Worm (Caenorhabditis elegans) whole organism, early embryonic: Measurements from ENCODE around the gene F22E5.22.
"Not testable (repeated sequence)": the region's sequence is repeated elsewhere in the genome, so short reads cannot be mapped to it uniquely, and the experiment has no call there.

Source experiments
- ama-1 ChIP-seq: fragments of 150-350 bp; optimal IDR thresholded peaks from 2 replicates; lab custom pipeline; 2014
- flt-1 ChIP-seq: fragments of 200-800 bp; sonication (Bioruptor generic); IDR thresholded peaks from 2 replicates; pipeline ENCODE4 v1.3.6; 2022; ENCODE audit warnings: missing genetic modification characterization, missing compliant biosample characterization
- pes-1 ChIP-seq: fragments of 200-800 bp; sonication (Bioruptor generic); IDR thresholded peaks from 2 replicates; pipeline ENCODE4 v1.3.6; 2022; ENCODE audit warnings: missing genetic modification reagents, missing genetic modification characterization, missing compliant biosample characterization

DNA sequence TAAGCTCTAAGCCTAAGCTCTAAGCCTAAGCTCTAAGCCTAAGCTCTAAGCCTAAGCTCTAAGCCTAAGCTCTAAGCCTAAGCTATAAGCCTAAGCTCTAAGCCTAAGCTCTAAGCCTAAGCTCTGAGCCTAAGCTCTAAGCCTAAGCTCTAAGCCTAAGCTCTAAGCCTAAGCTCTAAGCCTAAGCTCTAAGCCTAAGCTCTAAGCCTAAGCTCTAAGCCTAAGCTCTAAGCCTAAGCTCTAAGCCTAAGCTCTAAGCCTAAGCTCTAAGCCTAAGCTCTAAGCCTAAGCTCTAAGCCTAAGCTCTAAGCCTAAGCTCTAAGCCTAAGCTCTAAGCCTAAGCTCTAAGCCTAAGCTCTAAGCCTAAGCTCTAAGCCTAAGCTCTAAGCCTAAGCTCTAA is 33.5 kb upstream of the F22E5.22 start:
- not testable (repeated sequence) for TF ChIP-seq ama-1 (lab: Kevin White, UChicago); pes-1 (GFP tag; lab: Robert Waterston, UW); flt-1
